Worm (Caenorhabditis elegans): ENCODE data around the gene spp-27.
A peak's percentile ranks its signal among the peaks of the same experiment; 100 is the strongest.

The spp-27 gene

DNA sequence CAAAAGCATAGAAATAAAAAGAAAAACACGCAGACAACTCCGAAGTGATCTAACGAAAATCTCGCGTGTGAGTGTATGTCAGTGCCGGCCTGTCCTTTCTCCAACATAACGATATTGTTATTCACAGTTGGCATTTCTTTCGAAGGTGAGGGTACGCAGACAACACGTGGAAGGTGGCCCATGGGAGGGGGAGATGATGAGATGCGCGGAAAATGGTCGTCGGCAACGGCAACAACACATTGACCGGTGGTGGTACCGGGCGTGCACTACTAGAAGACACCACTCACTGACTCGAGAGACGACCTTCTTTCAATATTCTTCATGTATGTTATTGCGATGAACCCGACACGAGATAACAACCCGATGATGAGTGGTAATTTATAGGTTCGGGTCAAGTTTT, 11.9 kb downstream of the spp-27 start (continued):
- TF ChIP-seq snu-23 (GFP tag; optimal IDR thresholded peaks at IDR 0.05) (peak; percentile 42), ces-1 (GFP tag; optimal IDR thresholded peaks at IDR 0.05) (no peak), unc-86 (tag; optimal IDR thresholded peaks at IDR 0.05) (no peak), irx-1 (tag; optimal IDR thresholded peaks at IDR 0.05) (no peak), nhr-90 (tag; optimal IDR thresholded peaks at IDR 0.05; ENCODE audit: poor library complexity) (peak; percentile 28), fos-1 (tag; optimal IDR thresholded peaks at IDR 0.05) (no peak), F16B12.6 (tag; optimal IDR thresholded peaks at IDR 0.05) (no peak), nhr-12 (tag; optimal IDR thresholded peaks at IDR 0.05) (no peak)

DNA sequence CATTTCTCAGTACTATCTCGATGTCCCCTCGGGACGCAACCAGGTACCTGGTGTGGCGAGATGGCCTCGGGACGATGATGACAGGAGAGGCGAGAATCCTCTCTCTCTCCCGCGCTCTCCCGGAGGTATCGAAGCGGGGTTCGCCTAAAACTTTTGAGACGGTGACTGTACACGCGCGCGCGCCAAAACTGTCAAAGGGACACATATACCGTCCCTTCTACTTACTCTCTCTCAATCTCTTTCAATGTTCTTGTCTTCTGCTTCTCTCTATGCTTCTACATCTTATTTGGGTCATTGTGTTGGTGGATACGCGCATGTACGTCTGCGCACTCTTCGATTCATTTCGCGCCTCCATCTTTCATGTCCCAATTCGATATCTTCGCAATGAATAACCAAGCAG, 15.1 kb downstream of the spp-27 start:
- TF ChIP-seq pax-3 (tag; optimal IDR thresholded peaks at IDR 0.05) (no peak), elt-2 (tag; optimal IDR thresholded peaks at IDR 0.05) (no peak), F16B12.6 (tag; optimal IDR thresholded peaks at IDR 0.05) (no peak), nhr-84 (tag; optimal IDR thresholded peaks at IDR 0.05) (no peak), fkh-10 (GFP tag; optimal IDR thresholded peaks at IDR 0.05) (no peak), irx-1 (tag; optimal IDR thresholded peaks at IDR 0.05) (no peak), elt-3 (tag; optimal IDR thresholded peaks at IDR 0.05) (peak in 1 of 6 experiments; percentile 48), nhr-76 (tag; optimal IDR thresholded peaks at IDR 0.05) (no peak), fkh-8 (tag; optimal IDR thresholded peaks at IDR 0.05) (no peak), aha-1 (tag; optimal IDR thresholded peaks at IDR 0.05) (no peak), snu-23 (GFP tag; optimal IDR thresholded peaks at IDR 0.05) (peak; percentile 47), swsn-7 (tag; optimal IDR thresholded peaks at IDR 0.05) (no peak), C34B4.2 (tag; optimal IDR thresholded peaks at IDR 0.05) (no peak), fos-1 (tag; optimal IDR thresholded peaks at IDR 0.05) (no peak), unc-86 (tag; optimal IDR thresholded peaks at IDR 0.05) (no peak), ceh-82 (tag; optimal IDR thresholded peaks at IDR 0.05) (no peak), ztf-4 (tag; optimal IDR thresholded peaks at IDR 0.05) (no peak), nhr-77 (tag; optimal IDR thresholded peaks at IDR 0.05) (no peak), unc-62 (GFP tag; optimal IDR thresholded peaks at IDR 0.05) (no peak), C04F5.9 (tag; optimal IDR thresholded peaks at IDR 0.05) (no peak), hlh-4 (tag; optimal IDR thresholded peaks at IDR 0.05) (no peak), nhr-85 (tag) (no peak), mef-2 (tag; optimal IDR thresholded peaks at IDR 0.05) (no peak), hlh-17 (GFP tag; optimal IDR thresholded peaks at IDR 0.05; ENCODE audit: borderline replicate concordance) (no peak), mep-1 (tag; optimal IDR thresholded peaks at IDR 0.05) (peak; percentile 11), C16A3.4 (tag; optimal IDR thresholded peaks at IDR 0.05) (peak; percentile 2), tlp-1 (tag; optimal IDR thresholded peaks at IDR 0.05) (no peak), unc-30 (tag; optimal IDR thresholded peaks at IDR 0.05) (no peak), lin-15B (tag; optimal IDR thresholded peaks at IDR 0.05) (no peak), hpl-2 (GFP tag; optimal IDR thresholded peaks at IDR 0.05) (no peak), zip-4 (GFP tag; optimal IDR thresholded peaks at IDR 0.05) (no peak), tbx-2 (tag; optimal IDR thresholded peaks at IDR 0.05) (no peak), dpl-1 (GFP tag; optimal IDR thresholded peaks at IDR 0.05) (peak in 1 of 3 experiments; percentile 12), snpc-4 (tag; optimal IDR thresholded peaks at IDR 0.05) (no peak), pag-3 (tag; optimal IDR thresholded peaks at IDR 0.05; ENCODE audit: borderline replicate concordance, insufficient read depth) (no peak), dsc-1 (tag; optimal IDR thresholded peaks at IDR 0.05) (no peak), mab-9 (GFP tag; IDR thresholded peaks at IDR 0.05) (no peak), grh-1 (GFP tag; IDR thresholded peaks at IDR 0.05) (no peak), Y116A8C.19 (tag; optimal IDR thresholded peaks at IDR 0.05; ENCODE audit: borderline replicate concordance) (no peak), nhr-47 (tag; optimal IDR thresholded peaks at IDR 0.05) (no peak), blmp-1 (tag; optimal IDR thresholded peaks at IDR 0.05) (peak; percentile 63), nhr-19 (GFP tag; conservative IDR thresholded peaks at IDR 0.05) (no peak), skn-1 (tag; optimal IDR thresholded peaks at IDR 0.05) (peak; percentile 44), efl-1 (optimal IDR thresholded peaks at IDR 0.05) (no peak), efl-1 (GFP tag; optimal IDR thresholded peaks at IDR 0.05 in 1 of 2) (peak in 1 of 2 experiments; percentile 77), nhr-237 (tag; optimal IDR thresholded peaks at IDR 0.05) (no peak), nhr-71 (tag; optimal IDR thresholded peaks at IDR 0.05) (peak; percentile 32), lin-14 (GFP tag; optimal IDR thresholded peaks at IDR 0.05) (peak; percentile 80), vab-15 (tag; optimal IDR thresholded peaks at IDR 0.05) (no peak)

All from whole organism, L1 larva.